Fruit fly (Drosophila melanogaster) Kc167 (cell line): ENCODE results near the gene CG42809.
"Not testable (repeated sequence)": the region's sequence is repeated elsewhere in the genome, so short reads cannot be mapped to it uniquely, and the experiment has no call there.

Source experiments
- Myc ChIP-seq: fragments of >200 bp; optimal IDR thresholded peaks from 2 replicates; lab custom pipeline; 2017; ENCODE audit warnings: missing external identifiers
- Sin3A ChIP-seq: fragments of >200 bp; optimal IDR thresholded peaks from 2 replicates; lab custom pipeline; 2018; ENCODE audit warnings: missing external identifiers
- h ChIP-seq: fragments of >200 bp; optimal IDR thresholded peaks from 3 replicates; lab custom pipeline; 2018; ENCODE audit warnings: missing external identifiers
- insv ChIP-seq: fragments of >200 bp; optimal IDR thresholded peaks from 3 replicates; lab custom pipeline; 2018; ENCODE audit warnings: missing external identifiers
- psq ChIP-seq: fragments of >200 bp; optimal IDR thresholded peaks from 2 replicates; lab custom pipeline; 2017; ENCODE audit warnings: missing external identifiers
- ttk ChIP-seq: sonication (Bioruptor generic); optimal IDR thresholded peaks from 2 replicates; lab custom pipeline; 2017; ENCODE audit warnings: missing external identifiers

The CG42809 gene

DNA sequence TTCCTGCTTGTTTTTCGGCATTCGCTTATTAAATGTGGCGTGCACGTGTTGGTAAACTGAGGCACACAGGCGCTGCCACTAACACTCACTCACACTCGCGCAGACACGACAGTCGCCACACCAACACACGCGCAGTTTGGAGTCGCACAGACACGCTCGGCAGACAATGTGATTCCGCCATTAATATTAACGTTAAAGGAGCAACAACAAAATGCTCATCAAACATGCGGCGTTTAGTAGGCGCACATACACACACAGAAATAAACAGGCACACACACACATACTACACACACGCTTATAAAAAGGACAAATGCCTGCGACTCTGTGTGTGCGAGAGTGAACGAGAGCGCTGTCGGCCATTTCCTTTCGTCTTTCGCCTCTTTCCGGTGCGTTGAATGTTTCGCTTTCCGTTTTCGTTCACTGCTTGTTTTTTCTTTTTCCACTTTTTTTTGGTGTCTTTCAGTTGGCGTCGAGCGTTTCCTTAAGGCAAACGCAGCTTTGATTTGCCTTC lies at the start of gene CG42809:
CG42809 (plus strand) TSS at position 461 of the 511 bp plus-strand sequence.
- no peak for TF ChIP-seq psq (lab: Kevin White, UChicago)
- TF ChIP-seq insv (lab: Kevin White, UChicago), result no peak
- TF ChIP-seq Myc (lab: Kevin White, UChicago), result no peak
- TF ChIP-seq ttk, result no peak
- TF ChIP-seq Sin3A (lab: Kevin White, UChicago), result no peak
- TF ChIP-seq h (lab: Kevin White, UChicago), result no peak

DNA sequence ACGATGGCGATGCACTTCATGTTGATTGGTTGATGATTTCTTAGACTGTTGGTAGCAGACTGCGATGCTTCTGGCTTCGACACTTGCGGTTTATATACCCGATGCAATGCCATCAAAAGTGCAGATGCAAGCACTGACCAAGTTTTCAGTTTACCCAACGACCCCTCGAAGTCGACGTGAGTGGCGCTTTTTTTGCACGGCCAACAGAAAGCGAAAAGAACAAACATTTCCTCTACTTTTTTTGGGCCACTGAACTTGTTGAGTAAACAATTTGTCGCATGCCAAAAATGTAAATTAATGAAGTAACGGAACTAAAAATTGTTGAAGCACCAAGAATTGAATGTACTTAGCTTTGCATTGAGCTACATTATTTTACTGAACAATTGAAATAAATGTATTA lies 45.7 kb upstream of the CG42809 start, which contains the start of gene Vm34Ca:
Vm34Ca (minus strand) TSS at position 66 of the 400 bp plus-strand sequence.
- no peak for TF ChIP-seq ttk
- no peak for TF ChIP-seq psq (lab: Kevin White, UChicago)
- TF ChIP-seq Myc (lab: Kevin White, UChicago), result no peak
- no peak for TF ChIP-seq h (lab: Kevin White, UChicago)
- TF ChIP-seq insv (lab: Kevin White, UChicago), result no peak
- TF ChIP-seq Sin3A (lab: Kevin White, UChicago), result no peak

DNA sequence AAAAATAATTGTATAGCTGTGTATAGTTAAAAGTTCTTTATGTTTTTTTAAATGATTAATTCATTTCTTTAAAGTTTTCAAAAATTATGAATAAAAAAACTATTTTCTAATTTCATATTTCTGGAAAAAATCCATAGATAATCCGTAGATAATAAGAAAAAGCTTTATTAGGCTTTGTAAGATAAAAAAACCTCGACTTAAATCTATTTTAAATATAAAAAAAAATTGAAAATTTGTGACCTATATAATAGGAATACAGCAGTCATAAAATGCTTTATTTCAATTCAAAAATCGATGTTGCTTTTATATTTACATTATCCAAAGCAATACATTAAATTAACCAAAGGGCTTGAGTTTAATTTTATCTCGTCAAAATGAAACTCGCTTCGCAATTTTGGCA lies 45.1 kb upstream of the CG42809 start, which contains the start of gene Flad2:
Flad2 (plus strand) TSS at position 301 of the 400 bp plus-strand sequence.
- no peak for TF ChIP-seq insv (lab: Kevin White, UChicago)
- TF ChIP-seq psq (lab: Kevin White, UChicago), result no peak
- no peak for TF ChIP-seq h (lab: Kevin White, UChicago)
- no peak for TF ChIP-seq Myc (lab: Kevin White, UChicago)
- TF ChIP-seq Sin3A (lab: Kevin White, UChicago), result no peak
- TF ChIP-seq ttk, result no peak

DNA sequence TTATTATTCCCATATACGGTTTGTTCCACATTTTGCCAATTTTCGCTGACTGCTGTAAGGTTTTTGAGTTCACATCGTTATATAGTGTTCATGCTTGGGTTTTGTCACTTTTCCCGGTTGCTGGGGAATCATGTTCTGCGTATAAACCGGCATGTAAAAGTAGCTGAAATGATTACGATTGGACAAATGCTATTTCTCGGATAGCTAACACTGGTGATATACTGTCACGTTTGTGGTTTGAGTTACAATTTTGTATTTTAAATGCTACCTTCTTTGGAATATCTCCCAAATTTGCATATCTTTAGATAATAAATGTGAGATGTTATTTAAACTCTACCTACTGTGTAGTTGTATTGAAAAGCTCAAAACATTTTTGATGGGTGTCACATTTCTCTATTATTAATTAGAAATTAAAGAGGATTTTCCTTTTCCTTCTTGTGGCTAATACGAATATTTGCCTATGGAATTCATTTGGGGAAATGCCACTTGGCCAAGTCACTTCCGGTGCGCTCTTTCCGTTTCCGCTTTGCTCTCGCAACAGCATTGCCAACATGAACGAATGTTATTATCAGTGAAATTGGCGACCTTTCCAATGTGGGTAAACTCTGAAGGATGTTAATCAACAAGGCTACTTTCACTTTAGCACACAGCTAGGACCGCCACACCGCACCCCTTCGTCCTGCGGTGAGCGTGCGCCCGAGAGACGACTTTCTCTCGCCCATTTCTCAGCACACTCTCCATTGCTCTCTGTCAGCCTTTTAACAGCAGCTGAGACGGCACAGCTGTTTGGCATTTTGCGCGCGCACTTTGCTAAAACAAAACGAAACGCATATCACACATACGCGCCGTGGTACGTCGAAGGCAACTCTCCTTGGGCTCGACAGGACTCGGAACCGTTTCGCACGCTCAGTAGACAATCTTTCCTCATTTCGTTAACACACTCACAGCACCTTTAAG lies 42.5 kb upstream of the CG42809 start, which contains the start of the genes CG16956, CG42784 and CG43850:
CG16956 (minus strand) TSS at position 51 of the 957 bp plus-strand sequence.
CG42784 (plus strand) TSS at position 907 of the 957 bp plus-strand sequence.
CG43850 (plus strand) TSS at position 907 of the 957 bp plus-strand sequence.
- TF ChIP-seq ttk (no peak), insv (lab: Kevin White, UChicago) (no peak), psq (lab: Kevin White, UChicago) (no peak), Sin3A (lab: Kevin White, UChicago) (no peak), h (lab: Kevin White, UChicago) (no peak), Myc (lab: Kevin White, UChicago) (no peak)

DNA sequence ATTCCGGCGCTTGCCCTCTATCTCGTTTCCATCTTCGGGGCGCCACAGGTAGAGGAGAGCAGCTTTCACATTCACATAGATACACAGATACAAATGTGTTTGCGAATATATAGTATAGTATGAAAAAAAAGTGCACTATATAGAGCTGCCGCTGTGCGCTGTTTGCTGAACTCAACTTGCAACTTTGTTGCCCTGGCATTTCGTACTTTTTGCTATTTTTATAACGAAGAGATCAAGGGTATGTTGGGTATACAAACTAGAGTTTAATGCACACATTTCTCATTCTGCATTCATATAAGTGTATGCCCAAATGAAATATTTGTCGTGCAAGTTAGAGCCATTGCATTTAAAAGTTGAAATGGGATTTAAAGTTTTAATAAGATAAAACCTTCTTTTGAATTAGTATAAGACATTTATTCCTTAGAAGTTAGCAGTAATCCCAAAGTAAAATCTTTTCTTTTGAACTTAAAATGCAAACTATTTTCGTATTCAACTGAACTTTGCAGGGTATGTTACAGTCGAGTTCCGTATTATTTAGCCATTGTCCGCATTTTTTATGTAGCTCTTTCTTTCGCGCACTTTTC lies 26.3 kb upstream of the CG42809 start:
- TF ChIP-seq h (lab: Kevin White, UChicago), result no peak
- TF ChIP-seq Sin3A (lab: Kevin White, UChicago), result no peak
- TF ChIP-seq psq (lab: Kevin White, UChicago), result no peak
- no peak for TF ChIP-seq insv (lab: Kevin White, UChicago)
- no peak for TF ChIP-seq Myc (lab: Kevin White, UChicago)
- no peak for TF ChIP-seq ttk

DNA sequence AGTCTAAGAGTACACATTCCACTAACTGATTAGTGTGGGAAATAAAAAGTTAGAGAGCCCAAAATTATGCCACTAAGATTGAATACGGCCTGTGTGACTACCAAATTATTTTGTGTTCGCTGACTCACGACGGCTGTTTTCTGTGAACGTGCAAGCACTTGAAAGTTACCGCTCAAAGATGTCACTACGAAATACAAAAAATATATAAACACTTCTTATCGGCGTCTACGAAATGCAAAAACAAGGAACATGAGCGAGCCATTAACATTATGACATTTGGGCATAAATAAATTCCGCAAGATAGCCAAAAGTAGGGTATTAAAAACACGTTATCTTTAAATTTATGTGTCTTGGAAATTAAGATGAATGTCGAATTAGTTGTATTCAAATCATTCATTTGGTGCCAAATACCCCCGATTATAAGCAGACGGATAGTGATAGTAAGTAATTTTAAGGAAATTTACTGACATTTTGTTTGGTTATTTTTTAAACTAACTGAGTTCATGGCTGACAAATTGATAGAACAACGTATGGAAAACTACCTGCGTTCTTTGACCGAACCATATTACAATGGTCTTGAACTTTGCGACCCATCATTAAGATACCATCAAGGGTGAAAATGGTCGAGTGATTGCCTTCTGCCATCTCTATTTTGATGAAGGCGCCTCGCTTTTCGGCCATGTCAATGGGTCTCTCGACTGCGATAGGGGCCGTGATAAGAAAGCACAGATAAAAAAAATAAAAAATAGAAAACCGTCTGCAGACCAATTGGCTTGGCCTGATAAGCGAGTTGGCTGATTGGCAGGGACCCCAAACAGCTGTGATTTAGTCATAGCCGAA lies 22.3 kb upstream of the CG42809 start, which contains the start of gene Tehao:
Tehao (plus strand) TSS at position 828 of the 840 bp plus-strand sequence.
- TF ChIP-seq h (lab: Kevin White, UChicago) (no peak), ttk (no peak), Sin3A (lab: Kevin White, UChicago) (no peak), psq (lab: Kevin White, UChicago) (no peak), insv (lab: Kevin White, UChicago) (no peak)

DNA sequence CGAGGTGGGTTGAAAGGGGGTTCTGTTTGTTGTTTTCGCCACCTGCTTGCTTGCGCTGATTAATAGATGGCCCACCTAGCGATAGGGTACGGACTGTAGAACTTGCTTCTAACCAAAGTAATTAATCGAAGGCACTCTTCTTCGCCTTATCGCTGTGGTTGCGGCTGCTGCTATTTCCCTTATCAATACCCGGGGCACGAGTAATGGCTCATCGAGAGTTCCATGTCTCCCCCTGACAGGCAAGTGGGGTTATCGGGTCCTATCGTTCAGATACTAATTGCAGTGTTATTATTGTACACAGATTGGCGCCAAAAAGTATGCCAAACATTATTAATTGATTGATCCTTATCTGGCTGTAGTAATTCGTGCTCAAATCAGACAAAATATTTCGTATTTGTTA lies 20.5 kb upstream of the CG42809 start:
- no peak for TF ChIP-seq h (lab: Kevin White, UChicago)
- TF ChIP-seq insv (lab: Kevin White, UChicago), result no peak
- no peak for TF ChIP-seq Myc (lab: Kevin White, UChicago)
- TF ChIP-seq psq (lab: Kevin White, UChicago), result no peak
- no peak for TF ChIP-seq Sin3A (lab: Kevin White, UChicago)
- TF ChIP-seq ttk, result no peak

DNA sequence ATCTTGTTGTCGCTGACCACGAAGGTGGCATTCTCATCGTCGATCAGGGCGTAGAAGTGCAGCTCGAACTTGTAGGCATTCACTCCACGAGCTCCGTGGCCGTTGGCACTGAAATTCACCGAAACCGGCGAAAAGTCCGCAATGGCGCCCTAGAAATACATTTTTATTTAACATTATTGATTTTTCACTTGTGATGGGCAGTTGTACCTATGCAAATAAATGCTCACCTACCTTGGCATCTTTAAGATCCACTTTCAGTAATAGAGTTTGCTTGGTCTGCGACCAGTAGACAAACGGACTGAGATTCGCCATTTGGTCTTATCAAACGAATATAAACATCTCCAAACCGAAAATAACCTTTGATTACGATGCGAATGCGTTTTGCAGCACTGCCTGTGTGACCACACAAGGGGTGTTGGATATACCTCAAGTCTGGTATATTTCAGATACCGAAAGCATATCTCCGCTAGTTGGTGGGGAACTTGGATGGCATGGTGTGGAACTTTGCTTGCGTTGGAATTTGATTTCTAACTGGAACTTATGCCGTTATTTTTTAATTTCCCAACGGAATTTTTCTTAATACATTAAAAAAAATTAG lies 11.9 kb upstream of the CG42809 start, which contains the start of gene Hacd2:
Hacd2 (minus strand) TSS at position 403 of the 598 bp plus-strand sequence.
- TF ChIP-seq insv (lab: Kevin White, UChicago) (no peak), Myc (lab: Kevin White, UChicago) (no peak)

DNA sequence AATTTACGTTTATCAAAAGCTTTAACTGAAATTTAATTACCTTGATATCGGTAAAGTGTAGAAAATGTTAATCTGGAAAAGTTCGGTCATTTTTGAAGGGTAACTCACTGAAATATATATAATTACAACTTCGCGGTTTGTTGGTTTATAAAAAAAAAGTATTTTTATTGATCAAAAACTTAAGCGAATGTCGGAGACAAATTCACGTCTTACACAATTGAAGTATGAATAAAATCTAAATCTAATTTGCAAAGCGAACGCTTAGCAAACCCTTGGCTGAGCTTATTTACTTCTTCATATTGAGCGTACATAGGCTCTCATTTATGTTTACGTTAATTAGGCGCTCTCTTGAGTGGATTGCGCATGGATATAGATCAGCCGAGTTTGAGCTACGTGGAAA lies 7.9 kb upstream of the CG42809 start, which contains the start of gene Hsp60D:
Hsp60D (minus strand) TSS at position 101 of the 400 bp plus-strand sequence.
- TF ChIP-seq insv, psq, Myc (lab: Kevin White, UChicago): not testable (repeated sequence)
